Worm (Caenorhabditis elegans): ENCODE results near the gene fig-1.

fig-1 gene

ce11 chrV:10931189-10931588, 49.8 kb downstream of the fig-1 start, which contains the start of gene scvp-1:
Gene scvp-1, minus strand, starts transcription at chrV:10931289.
- no peak for TF ChIP-seq nhr-237 (tag; optimal IDR thresholded peaks at IDR 0.05)

ce11 chrV:10929511-10929910, 51.5 kb downstream of the fig-1 start, which contains the start of gene F58B4.3:
Gene F58B4.3, plus strand, starts transcription at chrV:10929811.
- TF ChIP-seq lsy-2 (tag; optimal IDR thresholded peaks at IDR 0.05) (no peak), mes-2 (tag; optimal IDR thresholded peaks at IDR 0.05; ENCODE audit: poor library complexity, severe bottlenecking) (no peak), cey-2 (tag; optimal IDR thresholded peaks at IDR 0.05; ENCODE audit: borderline replicate concordance, insufficient read depth) (no peak), jun-1 (tag; optimal IDR thresholded peaks at IDR 0.05) (no peak), ceh-20 (GFP tag; IDR thresholded peaks at IDR 0.05) (no peak), lim-7 (GFP tag; IDR thresholded peaks at IDR 0.05) (no peak), fos-1 (tag; optimal IDR thresholded peaks at IDR 0.05) (no peak), lin-1 (GFP tag; IDR thresholded peaks at IDR 0.05) (no peak), zfp-3 (GFP tag; conservative IDR thresholded peaks at IDR 0.05) (no peak), skn-1 (tag; optimal IDR thresholded peaks at IDR 0.05) (no peak), tra-1 (GFP tag; IDR thresholded peaks at IDR 0.05) (no peak), Y5F2A.4 (GFP tag; optimal IDR thresholded peaks at IDR 0.05) (no peak), mxl-3 (GFP tag; optimal IDR thresholded peaks at IDR 0.05) (no peak), set-16 (GFP tag; IDR thresholded peaks at IDR 0.05) (no peak), aha-1 (tag) (no peak)

ce11 chrV:10925658-10926057, 55.4 kb downstream of the fig-1 start:
- TF ChIP-seq ceh-20 (GFP tag; IDR thresholded peaks at IDR 0.05) (no peak), spr-3 (GFP tag; optimal IDR thresholded peaks at IDR 0.05) (no peak), cey-2 (tag; optimal IDR thresholded peaks at IDR 0.05; ENCODE audit: borderline replicate concordance, insufficient read depth) (no peak), mxl-3 (GFP tag; optimal IDR thresholded peaks at IDR 0.05) (no peak)

DNA sequence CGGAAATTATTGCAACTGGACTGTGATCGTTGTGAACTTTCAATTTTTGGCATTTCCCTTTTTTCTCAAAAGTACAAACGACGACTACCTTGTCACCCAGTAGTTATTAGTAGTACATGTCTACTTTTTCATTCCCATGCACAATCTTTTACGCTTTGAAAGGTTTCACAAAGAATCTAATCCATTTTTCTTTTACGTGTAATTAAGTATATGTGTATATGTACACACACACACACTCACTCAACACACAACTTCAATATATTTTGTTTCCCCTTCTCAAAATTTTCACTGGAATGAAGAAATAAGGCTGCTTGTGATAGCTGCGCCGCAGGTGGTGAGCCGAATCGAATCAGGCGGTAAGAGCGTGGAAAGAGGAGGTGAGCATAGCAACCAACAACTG, 56.3 kb downstream of the fig-1 start, which contains the start of gene F58B4.6:
F58B4.6 (plus strand) TSS at position 301 of the 400 bp plus-strand sequence.
- TF ChIP-seq tra-1 (GFP tag; IDR thresholded peaks at IDR 0.05) (no peak), unc-39 (tag; optimal IDR thresholded peaks at IDR 0.05) (no peak), nhr-42 (GFP tag; IDR thresholded peaks at IDR 0.05) (no peak), snpc-1.2 (GFP tag; IDR thresholded peaks at IDR 0.05) (no peak), pqm-1 (tag; optimal IDR thresholded peaks at IDR 0.05) (no peak), dpl-1 (GFP tag; optimal IDR thresholded peaks at IDR 0.05) (no peak), Y5F2A.4 (GFP tag; optimal IDR thresholded peaks at IDR 0.05) (no peak), nhr-6 (tag; optimal IDR thresholded peaks at IDR 0.05) (no peak), jun-1 (tag; optimal IDR thresholded peaks at IDR 0.05) (no peak), dmd-9 (GFP tag; IDR thresholded peaks at IDR 0.05) (no peak), spr-3 (GFP tag; optimal IDR thresholded peaks at IDR 0.05) (no peak)

- TF ChIP-seq nhr-76 (tag; optimal IDR thresholded peaks at IDR 0.05) (no peak), aha-1 (tag) (peak; percentile 12), Y105C5A.15 (GFP tag; IDR thresholded peaks at IDR 0.05) (no peak)
Observed at ce11 chrV:10923229-10923628, 57.8 kb downstream of the fig-1 start, which contains the start of gene F58B4.7. Gene F58B4.7, minus strand, starts transcription at chrV:10923329.

ce11 chrV:10921747-10922146, 59.3 kb downstream of the fig-1 start, which contains the start of gene nas-31:
Gene nas-31, minus strand, starts transcription at chrV:10921847.
- TF ChIP-seq aha-1 (tag), result peak; percentile 36
- no peak for TF ChIP-seq Y48G9A.11 (GFP tag; IDR thresholded peaks at IDR 0.05)
- TF ChIP-seq set-16 (GFP tag; IDR thresholded peaks at IDR 0.05), result no peak
- peak in 1 of 2 experiments; percentile 58 for TF ChIP-seq unc-62 (GFP tag; optimal IDR thresholded peaks at IDR 0.05 in 1 of 2)
- no peak for TF ChIP-seq unc-62 (tag; optimal IDR thresholded peaks at IDR 0.05)
- TF ChIP-seq madf-5 (GFP tag; IDR thresholded peaks at IDR 0.05), result no peak

All from whole organism, L4 larva.